Fruit fly (Drosophila melanogaster) whole organism, embryonic: ENCODE measurements around the gene CG15308.

Source experiments
- Antp ChIP-seq: fragments of 200-800 bp; sonication (Bioruptor generic); optimal IDR thresholded peaks from 3 replicates; lab custom pipeline; 2016; ENCODE audit warnings: missing biosample characterization, missing genetic modification characterization
- Asciz ChIP-seq: fragments of 200-800 bp; sonication (Bioruptor generic); optimal IDR thresholded peaks from 2 replicates; lab custom pipeline; 2017; ENCODE audit warnings: missing biosample characterization, mild to moderate bottlenecking, missing genetic modification characterization, missing genetic modification reagents
- Atf3 ChIP-seq: fragments of 200-800 bp; sonication (Bioruptor generic); optimal IDR thresholded peaks from 3 replicates; lab custom pipeline; 2016; ENCODE audit warnings: missing biosample characterization, missing genetic modification characterization
- CG10147 ChIP-seq: fragments of 200-800 bp; sonication (Bioruptor generic); optimal IDR thresholded peaks from 2 replicates; lab custom pipeline; 2019; ENCODE audit warnings: missing biosample characterization, mild to moderate bottlenecking, missing genetic modification characterization, moderate library complexity
- CG10267 ChIP-seq: fragments of 200-800 bp; sonication (Bioruptor generic); optimal IDR thresholded peaks from 2 replicates; lab custom pipeline; 2018; ENCODE audit warnings: missing biosample characterization, mild to moderate bottlenecking, missing genetic modification characterization, moderate library complexity
- CG11247 ChIP-seq: fragments of 200-800 bp; sonication (Bioruptor generic); IDR thresholded peaks from 2 replicates; pipeline ENCODE4 v1.3.6; 2022; ENCODE audit warnings: missing biosample characterization, missing genetic modification characterization
- CG11504 ChIP-seq: fragments of 200-800 bp; sonication (Bioruptor generic); optimal IDR thresholded peaks from 3 replicates; lab custom pipeline; 2019; ENCODE audit warnings: missing biosample characterization, mild to moderate bottlenecking, missing genetic modification characterization, moderate library complexity
- CG12391 ChIP-seq: fragments of 200-800 bp; sonication (Bioruptor generic); optimal IDR thresholded peaks from 3 replicates; lab custom pipeline; 2018; ENCODE audit warnings: missing biosample characterization, mild to moderate bottlenecking, missing genetic modification characterization, moderate library complexity
- CG15269 ChIP-seq: fragments of 200-800 bp; sonication (Bioruptor generic); optimal IDR thresholded peaks from 2 replicates; lab custom pipeline; 2018; ENCODE audit warnings: missing biosample characterization, mild to moderate bottlenecking, missing genetic modification characterization, moderate library complexity
- CG17568 ChIP-seq: fragments of 200-800 bp; sonication (Bioruptor generic); optimal IDR thresholded peaks from 2 replicates; lab custom pipeline; 2018; ENCODE audit warnings: missing biosample characterization, mild to moderate bottlenecking, missing genetic modification characterization, moderate library complexity
- CG17829 ChIP-seq: fragments of 200-800 bp; optimal IDR thresholded peaks from 2 replicates; lab custom pipeline; 2019; ENCODE audit warnings: missing biosample characterization, mild to moderate bottlenecking, missing genetic modification characterization, moderate library complexity
- CG18599 ChIP-seq: fragments of 200-800 bp; sonication (Bioruptor generic); optimal IDR thresholded peaks from 3 replicates; lab custom pipeline; 2017; ENCODE audit warnings: missing biosample characterization, missing genetic modification characterization, mild to moderate bottlenecking, moderate library complexity, missing genetic modification reagents
- CG32532 ChIP-seq: fragments of 200-800 bp; sonication (Bioruptor generic); IDR thresholded peaks from 2 replicates; pipeline ENCODE4 v1.3.6; 2022; ENCODE audit warnings: missing biosample characterization, missing genetic modification characterization
- CG34422 ChIP-seq: fragments of 200-800 bp; sonication (Bioruptor generic); IDR thresholded peaks from 3 replicates; pipeline ENCODE4 v1.3.6; 2022; ENCODE audit warnings: missing biosample characterization, missing genetic modification characterization
- CG3847 ChIP-seq: fragments of 200-800 bp; sonication (Bioruptor generic); IDR thresholded peaks from 2 replicates; pipeline ENCODE4 v1.3.6; 2022; ENCODE audit warnings: missing biosample characterization, missing genetic modification characterization
- CG4404 ChIP-seq: fragments of 200-800 bp; sonication (Bioruptor generic); IDR thresholded peaks from 2 replicates; pipeline ENCODE4 v1.3.6; 2022; ENCODE audit warnings: missing biosample characterization, missing genetic modification characterization
- Drgx ChIP-seq: fragments of 200-800 bp; sonication (Bioruptor generic); IDR thresholded peaks from 2 replicates; pipeline ENCODE4 v1.3.6; 2022; ENCODE audit warnings: missing biosample characterization, missing genetic modification characterization
- E2f2 ChIP-seq: fragments of 200-800 bp; sonication (Bioruptor generic); IDR thresholded peaks from 2 replicates; pipeline ENCODE4 v1.3.6; 2022; ENCODE audit warnings: missing biosample characterization, missing genetic modification characterization
- Gsc ChIP-seq: fragments of 200-800 bp; sonication (Bioruptor generic); IDR thresholded peaks from 2 replicates; pipeline ENCODE4 v1.3.6; 2022; ENCODE audit warnings: missing biosample characterization, missing genetic modification characterization
- HmgD ChIP-seq: fragments of 200-800 bp; sonication (Bioruptor generic); optimal IDR thresholded peaks from 3 replicates; lab custom pipeline; 2016; ENCODE audit warnings: missing biosample characterization, missing genetic modification characterization
- Hmx ChIP-seq: fragments of 200-800 bp; sonication (Bioruptor generic); optimal IDR thresholded peaks from 2 replicates; lab custom pipeline; 2016; ENCODE audit warnings: missing biosample characterization, missing genetic modification characterization
- Kr ChIP-seq: fragments of 200-800 bp; sonication (Bioruptor generic); optimal IDR thresholded peaks from 2 replicates; lab custom pipeline; 2017; ENCODE audit warnings: missing biosample characterization, mild to moderate bottlenecking, missing genetic modification characterization
- MESR4 ChIP-seq: fragments of 200-800 bp; sonication (Bioruptor generic); optimal IDR thresholded peaks from 2 replicates; lab custom pipeline; 2018; ENCODE audit warnings: missing biosample characterization, mild to moderate bottlenecking, missing genetic modification characterization, moderate library complexity
- Mrtf ChIP-seq: fragments of 200-800 bp; sonication (Bioruptor generic); IDR thresholded peaks from 3 replicates; pipeline ENCODE4 v1.3.6; 2022; ENCODE audit warnings: missing biosample characterization, missing genetic modification characterization
- NC2β ChIP-seq: fragments of 200-800 bp; sonication (Bioruptor generic); optimal IDR thresholded peaks from 2 replicates; lab custom pipeline; 2016; ENCODE audit warnings: missing biosample characterization, missing genetic modification characterization
- NFAT ChIP-seq: fragments of 200-800 bp; sonication (Bioruptor generic); IDR thresholded peaks from 2 replicates; pipeline ENCODE4 v1.3.6; 2022; ENCODE audit warnings: missing biosample characterization, missing genetic modification characterization
- NK7.1 ChIP-seq: fragments of 200-800 bp; sonication (Bioruptor generic); optimal IDR thresholded peaks from 3 replicates; lab custom pipeline; 2016; ENCODE audit warnings: missing biosample characterization, missing genetic modification characterization
- Oli ChIP-seq: fragments of 200-800 bp; sonication (Bioruptor generic); optimal IDR thresholded peaks from 2 replicates; lab custom pipeline; 2018; ENCODE audit warnings: missing biosample characterization, mild to moderate bottlenecking, missing genetic modification characterization, moderate library complexity
- Opbp ChIP-seq: fragments of 200-800 bp; sonication (Bioruptor generic); IDR thresholded peaks from 3 replicates; pipeline ENCODE4 v1.3.6; 2022; ENCODE audit warnings: missing biosample characterization, missing genetic modification characterization; ENCODE audit not compliant: partially characterized antibody
- abd-A ChIP-seq: fragments of 200-800 bp; sonication (Bioruptor generic); optimal IDR thresholded peaks from 3 replicates; lab custom pipeline; 2019; ENCODE audit warnings: missing biosample characterization, mild to moderate bottlenecking, missing genetic modification characterization, moderate library complexity
- az2 ChIP-seq: fragments of 200-800 bp; sonication (Bioruptor generic); optimal IDR thresholded peaks from 3 replicates; lab custom pipeline; 2016; ENCODE audit warnings: missing biosample characterization, missing genetic modification characterization
- crol ChIP-seq: fragments of 200-800 bp; sonication (Bioruptor generic); IDR thresholded peaks from 2 replicates; pipeline ENCODE4 v1.3.6; 2022; ENCODE audit warnings: missing biosample characterization, missing genetic modification characterization
- ewg ChIP-seq: fragments of 200-800 bp; sonication (Bioruptor generic); optimal IDR thresholded peaks from 3 replicates; lab custom pipeline; 2017; ENCODE audit warnings: mild to moderate bottlenecking, missing biosample characterization, missing genetic modification reagents, missing genetic modification characterization
- fd102C ChIP-seq: fragments of 200-800 bp; sonication (Bioruptor generic); optimal IDR thresholded peaks from 2 replicates; lab custom pipeline; 2018; ENCODE audit warnings: missing biosample characterization, mild to moderate bottlenecking, missing genetic modification characterization, moderate library complexity
- fd96Cb ChIP-seq: fragments of 200-800 bp; sonication (Bioruptor generic); optimal IDR thresholded peaks from 2 replicates; lab custom pipeline; 2018; ENCODE audit warnings: missing biosample characterization, mild to moderate bottlenecking, missing genetic modification characterization, moderate library complexity
- fu2 ChIP-seq: fragments of 200-800 bp; sonication (Bioruptor generic); optimal IDR thresholded peaks from 2 replicates; lab custom pipeline; 2016; ENCODE audit warnings: missing biosample characterization, missing genetic modification characterization
- grau ChIP-seq: fragments of 200-800 bp; optimal IDR thresholded peaks from 3 replicates; lab custom pipeline; 2019; ENCODE audit warnings: missing biosample characterization, mild to moderate bottlenecking, missing genetic modification characterization, moderate library complexity
- her ChIP-seq: fragments of 200-800 bp; sonication (Bioruptor generic); optimal IDR thresholded peaks from 2 replicates; lab custom pipeline; 2016; ENCODE audit warnings: missing biosample characterization, missing genetic modification characterization
- insv ChIP-seq, 2 experiments: fragments of 200-800 bp; sonication (Bioruptor generic); optimal IDR thresholded peaks; 3 replicates each; lab custom pipeline; 2016 to 2018; ENCODE audit warnings: missing biosample characterization in 2 of 2, missing genetic modification characterization in 2 of 2
- jigr1 ChIP-seq: fragments of 200-800 bp; sonication (Bioruptor generic); IDR thresholded peaks from 3 replicates; pipeline ENCODE4 v1.3.6; 2022; ENCODE audit warnings: missing biosample characterization, missing genetic modification characterization
- mirr ChIP-seq: fragments of 200-800 bp; sonication (Bioruptor generic); optimal IDR thresholded peaks from 3 replicates; lab custom pipeline; 2018; ENCODE audit warnings: missing biosample characterization, mild to moderate bottlenecking, missing genetic modification characterization
- oc ChIP-seq: fragments of 200-800 bp; sonication (Bioruptor generic); optimal IDR thresholded peaks from 2 replicates; lab custom pipeline; 2018; ENCODE audit warnings: missing biosample characterization, mild to moderate bottlenecking, missing genetic modification characterization, moderate library complexity
- p53 ChIP-seq: fragments of 200-800 bp; sonication (Bioruptor generic); optimal IDR thresholded peaks from 2 replicates; lab custom pipeline; 2016; ENCODE audit warnings: missing biosample characterization, missing genetic modification characterization
- prd ChIP-seq, 3 experiments: fragments of >200 bp in 2 of 3; fragments of 200-800 bp in 1 of 3; sonication (Bioruptor generic) in 1 of 3; optimal IDR thresholded peaks in 2 of 3; IDR thresholded peaks in 1 of 3; 2 replicates in 2 of 3; 3 replicates in 1 of 3; pipeline versions ENCODE4 v1.3.6 to Lab custom; 2017 to 2022; ENCODE audit warnings: missing biosample characterization in 1 of 3, missing genetic modification characterization in 1 of 3
- schlank ChIP-seq: fragments of 200-800 bp; sonication (Bioruptor generic); optimal IDR thresholded peaks from 2 replicates; lab custom pipeline; 2018; ENCODE audit warnings: missing biosample characterization, mild to moderate bottlenecking, missing genetic modification characterization
- scrt ChIP-seq: fragments of 200-800 bp; sonication (Bioruptor generic); optimal IDR thresholded peaks from 2 replicates; lab custom pipeline; 2018; ENCODE audit warnings: missing biosample characterization, mild to moderate bottlenecking, missing genetic modification characterization, moderate library complexity
- tx ChIP-seq: fragments of 200-800 bp; sonication (Bioruptor generic); optimal IDR thresholded peaks from 2 replicates; lab custom pipeline; 2016; ENCODE audit warnings: missing biosample characterization, missing genetic modification characterization
- yki ChIP-seq: fragments of >200 bp; optimal IDR thresholded peaks from 3 replicates; lab custom pipeline; 2018
- zen2 ChIP-seq: fragments of 200-800 bp; sonication (Bioruptor generic); IDR thresholded peaks from 3 replicates; pipeline ENCODE4 v1.3.6; 2022; ENCODE audit warnings: missing biosample characterization, missing genetic modification characterization; ENCODE audit not compliant: partially characterized antibody

CG15308 gene

dm6 chrX:10263165-10263956 lies 44.4 kb upstream of the CG15308 start, which contains the start of gene Hk (continued):
- no peak for TF ChIP-seq NC2β (GFP tag; lab: Kevin White, UChicago)
- TF ChIP-seq tx = peak; percentile 38
- peak; percentile 46 for TF ChIP-seq Oli
- TF ChIP-seq E2f2 (GFP tag; lab: Robert Waterston, UW) = no peak; the same call in 1 of the 2 replicates
- peak; percentile 56 for TF ChIP-seq schlank (tag; lab: Kevin White, UChicago)
- TF ChIP-seq CG17829 = no peak
- TF ChIP-seq jigr1 (GFP tag; lab: Robert Waterston, UW) = no peak
- TF ChIP-seq CG10147 (GFP tag; lab: Kevin White, UChicago) = no peak
- TF ChIP-seq CG17568 (GFP tag; lab: Kevin White, UChicago) = no peak
- TF ChIP-seq zen2 = no peak
- TF ChIP-seq NK7.1 (GFP tag; lab: Kevin White, UChicago) = no peak
- TF ChIP-seq NFAT = no peak
- TF ChIP-seq Mrtf = no peak
- no peak for TF ChIP-seq ewg (GFP tag; lab: Kevin White, UChicago)
- no peak for TF ChIP-seq Antp (GFP tag; lab: Kevin White, UChicago)
- no peak for TF ChIP-seq fd102C (GFP tag; lab: Kevin White, UChicago)
- TF ChIP-seq MESR4 (GFP tag; lab: Kevin White, UChicago) = no peak
- peak; percentile 33 for TF ChIP-seq fu2 (GFP tag; lab: Kevin White, UChicago)
- TF ChIP-seq crol (GFP tag; lab: Robert Waterston, UW) = no peak
- no peak for TF ChIP-seq Opbp
- TF ChIP-seq CG15269 (tag; lab: Kevin White, UChicago) = peak; percentile 31
- no peak for TF ChIP-seq Atf3 (GFP tag; lab: Kevin White, UChicago)
- peak; percentile 21 for TF ChIP-seq az2 (GFP tag; lab: Kevin White, UChicago)
- no peak for TF ChIP-seq Asciz (GFP tag; lab: Kevin White, UChicago)
- TF ChIP-seq CG10267 (tag; lab: Kevin White, UChicago) = no peak
- TF ChIP-seq Gsc (GFP tag; lab: Robert Waterston, UW) = no peak
- TF ChIP-seq abd-A = no peak
- TF ChIP-seq CG32532 (GFP tag; lab: Robert Waterston, UW) = peak; percentile 56
- peak; percentile 43 for TF ChIP-seq CG11504 (tag; lab: Kevin White, UChicago)
- peak; percentile 55 for TF ChIP-seq her
- no peak for TF ChIP-seq p53 (GFP tag; lab: Kevin White, UChicago)
- TF ChIP-seq CG4404 = no peak
- no peak for TF ChIP-seq CG11247 (GFP tag; lab: Robert Waterston, UW)
- 0 out of 2 replicates have a peak, but pooled peaks have one; percentile 18 for TF ChIP-seq CG3847 (GFP tag; lab: Robert Waterston, UW)
- no peak for TF ChIP-seq fd96Cb (tag; lab: Kevin White, UChicago)
- no peak for TF ChIP-seq yki (lab: Kevin White, UChicago)
- TF ChIP-seq oc (tag; lab: Kevin White, UChicago) = no peak
- TF ChIP-seq CG18599 = peak; percentile 77
- TF ChIP-seq prd (optimal IDR thresholded peaks at IDR 0.05; lab: Kevin White, UChicago) = no peak
- peak; percentile 48; the same call in 2 of the 3 replicates for TF ChIP-seq prd (GFP tag; IDR thresholded peaks at IDR 0.05; lab: Robert Waterston, UW)
- TF ChIP-seq insv (GFP tag; optimal IDR thresholded peaks at IDR 0.05; lab: Kevin White, UChicago) = no peak
- no peak for TF ChIP-seq HmgD (GFP tag; lab: Kevin White, UChicago)
- no peak for TF ChIP-seq Hmx (GFP tag; lab: Kevin White, UChicago)
- no peak for TF ChIP-seq scrt
- TF ChIP-seq grau = peak; percentile 55
- TF ChIP-seq mirr (GFP tag; lab: Kevin White, UChicago) = peak; percentile 69
- peak; percentile 19 for TF ChIP-seq CG12391 (tag; lab: Kevin White, UChicago)
- peak; percentile 94 for TF ChIP-seq Drgx (GFP tag; lab: Robert Waterston, UW)
- no peak for TF ChIP-seq CG34422 (GFP tag; lab: Robert Waterston, UW)
- TF ChIP-seq Kr (GFP tag; lab: Kevin White, UChicago) = no peak
